Worm (Caenorhabditis elegans): ENCODE data around the gene C13G3.1.

DNA sequence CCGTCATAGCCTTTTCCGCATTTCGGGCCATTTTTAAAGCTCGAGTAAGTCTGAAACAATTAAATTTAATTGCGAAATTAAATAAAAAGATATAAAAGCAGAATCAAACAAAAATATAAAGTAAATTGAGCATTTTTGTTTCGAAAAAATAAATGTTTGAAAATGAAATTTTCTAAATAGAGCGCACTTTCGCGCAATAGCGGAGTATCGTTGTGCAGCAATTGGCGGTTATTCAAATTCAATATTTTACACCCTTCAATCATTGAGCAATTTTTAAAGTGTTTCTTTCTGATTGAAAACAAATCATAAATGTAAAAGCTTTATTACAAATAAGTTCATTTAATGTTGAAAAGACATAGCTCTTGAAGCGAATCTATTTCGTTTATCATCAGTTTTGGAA lies 11.6 kb downstream of the C13G3.1 start, which contains the start of gene isy-1:
- TF ChIP-seq dpl-1 (GFP tag; optimal IDR thresholded peaks at IDR 0.05) (peak; percentile 56), F33H1.4 (GFP tag; IDR thresholded peaks at IDR 0.05) (no peak), lin-40 (tag; optimal IDR thresholded peaks at IDR 0.05) (no peak), dpff-1 (tag; optimal IDR thresholded peaks at IDR 0.05) (no peak), ekl-4 (GFP tag; IDR thresholded peaks at IDR 0.05) (no peak), snpc-4 (GFP tag; optimal IDR thresholded peaks at IDR 0.05) (no peak), snpc-4 (tag; optimal IDR thresholded peaks at IDR 0.05) (peak in 1 of 4 experiments; percentile 53), gei-17 (GFP tag; optimal IDR thresholded peaks at IDR 0.05) (no peak), aptf-3 (GFP tag; IDR thresholded peaks at IDR 0.05) (no peak), nfya-1 (tag; optimal IDR thresholded peaks at IDR 0.05; ENCODE audit: borderline replicate concordance, insufficient read depth) (no peak)

Data from whole organism, young adult.